Worm (Caenorhabditis elegans) whole organism, L1 larva: Measurements from ENCODE around the gene srg-66.

ENCODE experiments used
- dsc-1 ChIP-seq: sonication (generic microtip); optimal IDR thresholded peaks from 2 replicates; lab custom pipeline; 2016; ENCODE audit warnings: mild to moderate bottlenecking, missing genetic modification characterization, missing compliant biosample characterization
- fkh-4 ChIP-seq: sonication (generic microtip); optimal IDR thresholded peaks from 2 replicates; lab custom pipeline; 2016; ENCODE audit warnings: missing compliant biosample characterization, missing genetic modification characterization, borderline replicate concordance
- mep-1 ChIP-seq: fragments of 150-350 bp; optimal IDR thresholded peaks from 2 replicates; lab custom pipeline; 2014; ENCODE audit warnings: missing biosample characterization, missing genetic modification characterization
- rnt-1 ChIP-seq: sonication (generic microtip); optimal IDR thresholded peaks from 2 replicates; lab custom pipeline; 2016; ENCODE audit warnings: mild to moderate bottlenecking, missing genetic modification characterization, moderate library complexity, missing compliant biosample characterization
- tlp-1 ChIP-seq: fragments of 150-350 bp; optimal IDR thresholded peaks from 2 replicates; lab custom pipeline; 2014; ENCODE audit warnings: missing biosample characterization, missing genetic modification characterization
- unc-30 ChIP-seq: sonication (generic microtip); optimal IDR thresholded peaks from 2 replicates; lab custom pipeline; 2017; ENCODE audit warnings: missing biosample characterization, missing genetic modification characterization

- no peak for TF ChIP-seq fkh-4 (tag; lab: Kevin White, UChicago)
- TF ChIP-seq dsc-1 (tag; lab: Kevin White, UChicago) = no peak
- TF ChIP-seq unc-30 (tag; lab: Kevin White, UChicago) = no peak
- TF ChIP-seq tlp-1 = no peak
- no peak for TF ChIP-seq rnt-1 (tag; lab: Kevin White, UChicago)
- TF ChIP-seq mep-1 = no peak
These were observed 19.3 kb downstream of the srg-66 start, which contains the start of gene srg-67 for ce11 chrV:5462894-5463293.
